Worm (Caenorhabditis elegans) whole organism, young adult: Measurements from ENCODE around the gene srw-26.

Experiments used
- F33H1.4 ChIP-seq: fragments of 200-800 bp; sonication (Bioruptor generic); IDR thresholded peaks from 2 replicates; pipeline ENCODE4 v1.3.6; 2022; ENCODE audit warnings: missing genetic modification reagents, missing genetic modification characterization, missing compliant biosample characterization
- F37B4.10 ChIP-seq: fragments of 200-800 bp; sonication (Bioruptor generic); IDR thresholded peaks from 2 replicates; pipeline ENCODE4 v1.3.6; 2022; ENCODE audit warnings: missing genetic modification characterization, missing compliant biosample characterization
- F57C9.4 ChIP-seq: sonication (generic microtip); optimal IDR thresholded peaks from 2 replicates; lab custom pipeline; 2017; ENCODE audit warnings: mild to moderate bottlenecking, missing genetic modification characterization, missing compliant biosample characterization
- cebp-1 ChIP-seq, 2 experiments: fragments of 200-800 bp in 1 of 2; sonication (Bioruptor generic) in 1 of 2; sonication (generic microtip) in 1 of 2; IDR thresholded peaks in 1 of 2; optimal IDR thresholded peaks in 1 of 2; 2 replicates each; pipeline versions ENCODE4 v1.3.6 to Lab custom; 2017 to 2022; ENCODE audit warnings: missing compliant biosample characterization in 2 of 2, missing genetic modification characterization in 2 of 2, mild to moderate bottlenecking in 1 of 2, missing genetic modification reagents in 1 of 2, moderate library complexity in 1 of 2
- ceh-91 ChIP-seq: fragments of 200-800 bp; sonication (Bioruptor generic); IDR thresholded peaks from 2 replicates; pipeline ENCODE4 v1.3.6; 2022; ENCODE audit warnings: missing genetic modification reagents, missing genetic modification characterization, missing compliant biosample characterization
- lin-26 ChIP-seq: fragments of 200-800 bp; sonication (Bioruptor generic); IDR thresholded peaks from 2 replicates; pipeline ENCODE4 v1.3.6; 2022; ENCODE audit warnings: missing genetic modification reagents, missing genetic modification characterization, missing compliant biosample characterization
- rcor-1 ChIP-seq: fragments of 200-800 bp; sonication (Bioruptor generic); IDR thresholded peaks from 2 replicates; pipeline ENCODE4 v1.3.6; 2022; ENCODE audit warnings: missing genetic modification reagents, missing genetic modification characterization, missing compliant biosample characterization

DNA sequence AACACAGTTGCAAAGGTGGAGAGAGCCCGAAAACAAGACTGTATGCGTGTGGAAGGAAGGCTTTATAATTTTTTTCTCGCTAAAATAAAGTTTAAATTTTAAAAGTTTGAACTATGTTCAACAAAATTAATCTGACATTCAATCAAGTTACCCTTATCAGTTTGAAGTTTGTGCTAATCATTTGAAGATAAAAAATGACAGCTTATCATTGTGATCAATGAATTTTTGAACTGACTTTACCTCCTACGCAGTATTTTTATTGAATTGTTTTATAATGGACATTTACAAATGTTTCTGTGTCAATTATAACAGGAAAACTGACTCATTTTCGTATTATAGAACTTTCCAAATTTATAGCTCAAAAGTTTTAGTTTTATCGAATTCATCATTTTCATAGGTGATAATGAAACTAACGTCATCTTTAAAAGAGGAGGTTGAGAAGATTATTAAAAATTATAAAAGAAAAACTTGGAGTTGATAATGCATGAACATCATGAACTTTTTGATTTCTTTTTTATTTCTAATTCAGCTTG, 46.0 kb upstream of the srw-26 start, which contains the start of gene oac-20:
- TF ChIP-seq lin-26 (GFP tag; lab: Robert Waterston, UW) (no peak), rcor-1 (no peak), cebp-1 (GFP tag; IDR thresholded peaks at IDR 0.05; lab: Robert Waterston, UW) (no peak), cebp-1 (tag; optimal IDR thresholded peaks at IDR 0.05; lab: Kevin White, UChicago) (no peak), ceh-91 (GFP tag; lab: Robert Waterston, UW) (no peak), F33H1.4 (GFP tag; lab: Robert Waterston, UW) (no peak), F57C9.4 (tag; lab: Kevin White, UChicago) (no peak), F37B4.10 (GFP tag; lab: Robert Waterston, UW) (no peak)
